Worm (Caenorhabditis elegans) whole organism, L3 larva: ENCODE results near the gene cyp-37A1.

Experiments
- ZK546.5 ChIP-seq: sonication (generic microtip); optimal IDR thresholded peaks from 2 replicates; lab custom pipeline; 2017; ENCODE audit warnings: missing biosample characterization, missing genetic modification characterization
- ceh-16 ChIP-seq: sonication (generic microtip); optimal IDR thresholded peaks from 2 replicates; lab custom pipeline; 2017; ENCODE audit warnings: missing biosample characterization, missing genetic modification characterization
- ceh-28 ChIP-seq: fragments of 150-350 bp; optimal IDR thresholded peaks from 2 replicates; lab custom pipeline; 2014; ENCODE audit warnings: missing biosample characterization, missing genetic modification reagents, missing genetic modification characterization
- ceh-82 ChIP-seq: fragments of 150-350 bp; optimal IDR thresholded peaks from 2 replicates; lab custom pipeline; 2014; ENCODE audit warnings: missing biosample characterization, missing genetic modification characterization
- daf-12 ChIP-seq: fragments of 150-350 bp; optimal IDR thresholded peaks from 2 replicates; lab custom pipeline; 2014; ENCODE audit warnings: missing biosample characterization, missing genetic modification reagents, missing genetic modification characterization
- egl-27 ChIP-seq: sonication (generic microtip); optimal IDR thresholded peaks from 4 replicates; lab custom pipeline; 2017; ENCODE audit warnings: missing biosample characterization, missing genetic modification reagents, missing genetic modification characterization
- elt-2 ChIP-seq: sonication (generic microtip); optimal IDR thresholded peaks from 2 replicates; lab custom pipeline; 2016; ENCODE audit warnings: missing genetic modification reagents, mild to moderate bottlenecking, missing genetic modification characterization, missing compliant biosample characterization
- fkh-10 ChIP-seq: sonication (generic microtip); optimal IDR thresholded peaks from 2 replicates; lab custom pipeline; 2017; ENCODE audit warnings: missing biosample characterization, missing genetic modification reagents, missing genetic modification characterization
- fkh-2 ChIP-seq: fragments of 150-350 bp; optimal IDR thresholded peaks from 2 replicates; lab custom pipeline; 2014; ENCODE audit warnings: missing biosample characterization, missing genetic modification reagents, missing genetic modification characterization
- lin-15B ChIP-seq: fragments of 150-350 bp; optimal IDR thresholded peaks from 2 replicates; lab custom pipeline; 2014; ENCODE audit warnings: missing biosample characterization, missing genetic modification characterization
- lsy-12 ChIP-seq: sonication (generic microtip); optimal IDR thresholded peaks from 2 replicates; lab custom pipeline; 2016; ENCODE audit warnings: mild to moderate bottlenecking, missing genetic modification characterization, missing compliant biosample characterization
- mml-1 ChIP-seq: fragments of 150-350 bp; sonication (generic microtip); optimal IDR thresholded peaks from 3 replicates; lab custom pipeline; 2014; ENCODE audit warnings: missing biosample characterization, missing genetic modification characterization
- nhr-12 ChIP-seq: fragments of 150-350 bp; optimal IDR thresholded peaks from 2 replicates; lab custom pipeline; 2014; ENCODE audit warnings: missing biosample characterization, missing genetic modification characterization
- nhr-23 ChIP-seq: fragments of 150-350 bp; optimal IDR thresholded peaks from 2 replicates; lab custom pipeline; 2014; ENCODE audit warnings: missing biosample characterization, missing genetic modification reagents, missing genetic modification characterization
- nhr-237 ChIP-seq: fragments of 150-350 bp; optimal IDR thresholded peaks from 2 replicates; lab custom pipeline; 2014; ENCODE audit warnings: missing biosample characterization, missing genetic modification characterization
- nhr-25 ChIP-seq: sonication (generic microtip); optimal IDR thresholded peaks from 2 replicates; lab custom pipeline; 2017; ENCODE audit warnings: missing biosample characterization, missing genetic modification characterization
- nhr-43 ChIP-seq: sonication (generic microtip); optimal IDR thresholded peaks from 2 replicates; lab custom pipeline; 2016; ENCODE audit warnings: mild to moderate bottlenecking, missing genetic modification characterization, missing compliant biosample characterization; ENCODE audit not compliant: poor library complexity, severe bottlenecking
- nhr-76 ChIP-seq: fragments of 150-350 bp; sonication (generic microtip); optimal IDR thresholded peaks from 5 replicates; lab custom pipeline; 2014; ENCODE audit warnings: missing biosample characterization, missing genetic modification characterization
- nhr-77 ChIP-seq: fragments of 150-350 bp; optimal IDR thresholded peaks from 2 replicates; lab custom pipeline; 2014; ENCODE audit warnings: missing biosample characterization, missing genetic modification characterization
- pha-4 ChIP-seq: fragments of 150-350 bp; optimal IDR thresholded peaks from 2 replicates; lab custom pipeline; 2014; ENCODE audit warnings: missing biosample characterization, missing genetic modification reagents, missing genetic modification characterization
- pqm-1 ChIP-seq: fragments of 150-350 bp; optimal IDR thresholded peaks from 2 replicates; lab custom pipeline; 2017; ENCODE audit warnings: missing biosample characterization, missing genetic modification characterization, inconsistent platforms
- sea-2 ChIP-seq: fragments of 150-350 bp; sonication (generic microtip); optimal IDR thresholded peaks from 4 replicates; lab custom pipeline; 2014; ENCODE audit warnings: missing biosample characterization, missing genetic modification reagents, missing genetic modification characterization
- skn-1 ChIP-seq: fragments of 150-350 bp; optimal IDR thresholded peaks from 2 replicates; lab custom pipeline; 2014; ENCODE audit warnings: missing biosample characterization, missing genetic modification characterization
- snpc-4 ChIP-seq: fragments of 150-350 bp; optimal IDR thresholded peaks from 2 replicates; lab custom pipeline; 2014; ENCODE audit warnings: missing biosample characterization, missing genetic modification characterization
- zag-1 ChIP-seq: fragments of 150-350 bp; optimal IDR thresholded peaks from 2 replicates; lab custom pipeline; 2014; ENCODE audit warnings: missing biosample characterization, missing genetic modification characterization
- ztf-11 ChIP-seq: fragments of 150-350 bp; optimal IDR thresholded peaks from 2 replicates; lab custom pipeline; 2014; ENCODE audit warnings: missing biosample characterization, missing genetic modification characterization

Gene cyp-37A1

DNA sequence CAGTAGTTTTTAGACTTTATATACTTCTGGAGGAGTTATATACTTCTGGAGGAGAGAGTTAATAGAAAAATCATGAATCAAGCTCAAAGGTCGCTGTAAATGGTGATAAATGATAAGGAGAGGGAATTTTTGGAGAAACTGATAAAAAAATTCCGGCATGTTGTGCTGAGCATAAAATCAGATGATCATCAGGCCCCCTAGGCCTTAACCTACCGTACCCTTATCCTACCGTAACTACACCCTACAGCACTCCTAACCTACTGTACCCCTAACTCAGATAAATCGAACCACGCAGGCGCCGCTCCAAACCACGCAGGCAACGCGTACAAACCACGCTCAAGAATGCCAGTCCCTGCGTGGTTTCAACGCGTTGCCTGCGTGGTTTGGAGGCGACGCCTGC is 16.7 kb downstream of the cyp-37A1 start, which contains the start of gene F01D5.3:
TSS of gene F01D5.3 (minus strand) at position 101 of the 400 bp plus-strand sequence.
- TF ChIP-seq elt-2 (tag; lab: Kevin White, UChicago) = peak; percentile 42
- TF ChIP-seq, all 47 proteins: peak for 1; not testable (repeated sequence) for 46

DNA sequence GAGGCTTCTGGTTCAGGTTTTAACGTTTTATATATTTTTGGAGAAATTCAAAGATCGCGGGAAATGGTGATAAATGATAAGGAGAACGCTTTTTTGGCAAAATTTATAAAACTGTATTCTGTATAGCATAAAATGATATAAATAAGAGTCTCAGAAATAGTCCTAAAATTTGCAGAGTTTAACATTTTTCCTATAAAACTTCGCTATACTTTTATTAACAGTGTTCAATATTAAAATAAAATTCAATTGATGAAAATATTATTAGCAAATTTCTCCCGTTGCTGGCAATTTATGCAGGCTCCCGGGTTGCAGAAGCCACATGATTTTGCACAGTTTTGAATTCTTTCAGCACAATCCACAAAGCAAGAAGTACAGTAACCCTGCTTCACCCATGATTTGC is 17.8 kb downstream of the cyp-37A1 start, which contains the start of gene F01D5.2:
TSS of gene F01D5.2 (minus strand) at position 101 of the 400 bp plus-strand sequence.
- no peak for TF ChIP-seq nhr-77
- no peak for TF ChIP-seq nhr-76
- no peak for TF ChIP-seq ZK546.5 (tag; lab: Kevin White, UChicago)
- no peak for TF ChIP-seq nhr-23 (tag; lab: Kevin White, UChicago)
- no peak for TF ChIP-seq nhr-25 (tag; lab: Kevin White, UChicago)
- TF ChIP-seq ceh-28 = no peak
- TF ChIP-seq fkh-10 (GFP tag; lab: Kevin White, UChicago) = no peak

DNA sequence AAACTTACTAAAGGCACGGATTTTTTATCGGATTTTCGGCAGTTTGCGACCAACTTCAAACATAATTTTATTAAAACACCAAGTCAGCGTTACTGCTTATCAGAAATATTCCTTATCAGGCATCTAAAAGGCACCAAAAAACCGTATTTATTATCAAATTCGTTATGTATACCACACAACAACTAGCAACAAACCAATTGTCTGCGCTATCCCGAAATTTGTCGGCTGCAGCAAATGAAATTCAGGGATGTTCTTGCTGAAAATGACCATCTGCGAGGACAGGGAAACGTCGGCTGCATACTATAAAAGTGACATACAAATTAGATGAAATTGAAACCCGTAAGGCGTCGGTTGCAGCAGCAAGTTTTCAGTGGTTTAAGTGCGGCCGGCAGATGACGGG is 18.8 kb downstream of the cyp-37A1 start:
- TF ChIP-seq pqm-1 = peak; percentile 35
- no peak for TF ChIP-seq egl-27
- TF ChIP-seq nhr-237 (tag; lab: Kevin White, UChicago) = no peak
- no peak for TF ChIP-seq mml-1 (tag; lab: Kevin White, UChicago)

DNA sequence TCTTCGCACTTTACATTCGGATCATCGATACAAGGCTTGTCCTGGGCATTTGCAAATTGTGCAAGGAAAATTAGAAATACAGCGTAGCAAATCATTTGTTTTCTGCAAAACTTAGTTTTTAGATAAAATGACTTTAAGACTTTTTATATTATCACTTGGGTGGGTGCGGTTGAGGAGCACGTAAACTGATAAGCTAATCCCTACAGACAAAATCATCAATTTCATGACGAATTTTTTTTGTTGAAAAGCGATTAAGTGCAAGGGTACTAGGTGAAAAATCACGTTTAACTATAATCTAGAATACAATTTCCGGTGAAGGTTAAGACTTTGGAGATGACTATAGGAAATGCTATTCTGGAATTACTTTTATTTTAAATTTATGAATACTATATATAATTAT is 19.3 kb downstream of the cyp-37A1 start, which contains the start of gene F01D5.1:
TSS of gene F01D5.1 (minus strand) at position 105 of the 400 bp plus-strand sequence.
- TF ChIP-seq ztf-11 (tag; lab: Kevin White, UChicago) = no peak
- TF ChIP-seq pqm-1 = peak; percentile 64
- TF ChIP-seq elt-2 (tag; lab: Kevin White, UChicago) = peak; percentile 75

DNA sequence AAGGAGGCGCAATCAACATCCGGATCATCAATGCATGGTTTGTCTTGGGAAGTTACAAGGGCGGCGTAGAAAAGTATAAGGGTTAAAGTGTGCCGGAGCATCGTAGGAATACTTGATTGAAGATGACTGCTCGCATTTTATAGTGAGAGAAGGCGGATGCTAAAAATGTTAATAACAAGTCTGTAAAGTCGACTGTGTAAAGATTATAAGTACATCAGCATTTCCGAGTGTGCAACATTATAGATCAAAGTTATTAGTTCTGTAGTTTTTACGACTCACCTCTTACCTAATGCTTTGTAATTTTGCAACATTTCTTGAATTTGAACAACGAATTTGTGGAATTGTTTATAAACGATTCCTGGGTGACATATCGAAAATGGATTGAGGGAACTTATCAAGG is 21.8 kb downstream of the cyp-37A1 start, which contains the start of gene Y39G8B.7:
TSS of gene Y39G8B.7 (minus strand) at position 101 of the 400 bp plus-strand sequence.
- TF ChIP-seq nhr-237 (tag; lab: Kevin White, UChicago) = no peak
- TF ChIP-seq fkh-2 (tag; lab: Kevin White, UChicago) = no peak
- no peak for TF ChIP-seq daf-12
- TF ChIP-seq nhr-43 (tag; lab: Kevin White, UChicago) = no peak
- TF ChIP-seq zag-1 (tag; lab: Kevin White, UChicago) = no peak
- no peak for TF ChIP-seq elt-2 (tag; lab: Kevin White, UChicago)
- TF ChIP-seq ceh-82 (tag; lab: Kevin White, UChicago) = no peak
- TF ChIP-seq pha-4 (tag; lab: Kevin White, UChicago) = no peak
- TF ChIP-seq snpc-4 (tag; lab: Kevin White, UChicago) = no peak

DNA sequence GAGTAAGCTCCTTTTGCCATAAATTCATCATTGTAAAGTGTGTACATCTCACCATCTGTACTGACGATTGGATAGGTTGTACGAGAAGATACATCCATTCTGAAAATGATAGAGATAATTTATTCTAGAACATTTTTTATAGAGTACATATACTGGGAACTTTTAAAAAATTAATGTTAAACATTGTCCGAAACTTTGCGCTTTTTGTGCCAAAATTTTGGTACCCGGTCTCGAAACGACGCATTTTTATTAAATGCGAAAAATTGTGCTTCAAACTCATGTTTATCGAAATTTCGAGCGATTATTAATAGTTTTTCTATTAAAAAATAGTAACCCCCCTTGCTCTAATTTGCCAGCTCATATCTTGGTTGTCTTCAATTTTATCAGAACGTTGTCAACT is 25.0 kb downstream of the cyp-37A1 start, which contains the start of gene Y39G8B.5:
TSS of gene Y39G8B.5 (minus strand) at position 101 of the 400 bp plus-strand sequence.
- TF ChIP-seq ceh-16 (tag; lab: Kevin White, UChicago) (no peak), ceh-82 (tag; lab: Kevin White, UChicago) (no peak), nhr-76 (no peak), lsy-12 (tag; lab: Kevin White, UChicago) (no peak), nhr-12 (tag; lab: Kevin White, UChicago) (no peak), elt-2 (tag; lab: Kevin White, UChicago) (no peak)

DNA sequence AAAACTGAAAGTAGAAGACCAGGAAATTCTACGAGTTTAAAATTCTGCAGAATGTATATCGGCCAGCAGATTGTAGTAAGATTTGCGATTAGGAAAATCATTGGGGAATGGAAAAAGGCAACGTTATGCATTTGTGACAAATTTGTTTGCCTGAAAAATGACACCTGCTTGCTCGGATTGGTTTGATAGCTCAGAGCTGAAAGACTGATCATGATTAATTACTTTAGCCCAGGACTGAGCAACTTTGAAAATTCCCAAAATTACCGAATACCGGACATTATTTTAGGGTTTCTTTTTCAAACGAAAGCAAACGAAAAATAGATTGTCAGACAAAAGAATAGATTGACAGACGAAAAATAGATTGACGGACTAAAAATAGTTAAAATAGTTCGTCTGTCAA is 32.2 kb downstream of the cyp-37A1 start, which contains the start of gene sre-47:
TSS of gene sre-47 (minus strand) at position 101 of the 400 bp plus-strand sequence.
- TF ChIP-seq sea-2 (no peak), lin-15B (no peak)
- TF ChIP-seq, all 47 proteins: peak for 0

DNA sequence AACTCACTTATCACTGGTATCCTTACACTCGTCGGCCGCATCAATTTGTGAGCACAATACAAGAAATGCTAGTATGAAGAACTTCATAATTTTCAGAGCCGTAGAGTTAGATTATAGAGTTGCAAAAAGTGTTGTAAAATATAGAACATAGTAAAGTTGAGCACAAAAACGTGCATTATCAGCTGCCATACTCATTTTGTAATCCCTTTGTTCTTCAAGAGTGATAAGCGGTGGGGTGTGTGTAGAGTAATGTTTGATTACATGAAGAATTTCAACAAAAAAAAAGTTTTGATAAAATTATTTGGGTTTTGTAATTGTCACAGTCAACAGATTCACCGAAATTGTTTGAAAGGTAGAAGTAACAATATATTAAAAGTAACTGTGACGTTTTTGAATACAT is 33.8 kb downstream of the cyp-37A1 start, which contains the start of the genes Y39G8B.13 and Y39G8B.10:
TSS of gene Y39G8B.13 (minus strand) at position 125 of the 400 bp plus-strand sequence.
TSS of gene Y39G8B.10 (minus strand) at position 193 of the 400 bp plus-strand sequence.
- TF ChIP-seq pqm-1 = peak; percentile 78
- peak; percentile 86 for TF ChIP-seq elt-2 (tag; lab: Kevin White, UChicago)
- TF ChIP-seq skn-1 (tag; lab: Kevin White, UChicago) = no peak
